Worm (Caenorhabditis elegans) whole organism, L2 larva: Measurements from ENCODE around the gene C13B4.1.

ENCODE experiments used
- ceh-16 ChIP-seq: fragments of 150-350 bp; optimal IDR thresholded peaks from 2 replicates; lab custom pipeline; 2014; ENCODE audit warnings: missing biosample characterization, missing genetic modification characterization
- elt-3 ChIP-seq: sonication (generic microtip); optimal IDR thresholded peaks from 2 replicates; lab custom pipeline; 2017; ENCODE audit warnings: missing biosample characterization, missing genetic modification characterization
- nhr-11 ChIP-seq: fragments of 150-350 bp; optimal IDR thresholded peaks from 2 replicates; lab custom pipeline; 2014; ENCODE audit warnings: missing biosample characterization, missing genetic modification characterization
- nhr-23 ChIP-seq: fragments of 150-350 bp; optimal IDR thresholded peaks from 2 replicates; lab custom pipeline; 2014; ENCODE audit warnings: missing biosample characterization, missing genetic modification reagents, missing genetic modification characterization
- zag-1 ChIP-seq: fragments of 150-350 bp; optimal IDR thresholded peaks from 2 replicates; lab custom pipeline; 2014; ENCODE audit warnings: missing biosample characterization, missing genetic modification characterization

DNA sequence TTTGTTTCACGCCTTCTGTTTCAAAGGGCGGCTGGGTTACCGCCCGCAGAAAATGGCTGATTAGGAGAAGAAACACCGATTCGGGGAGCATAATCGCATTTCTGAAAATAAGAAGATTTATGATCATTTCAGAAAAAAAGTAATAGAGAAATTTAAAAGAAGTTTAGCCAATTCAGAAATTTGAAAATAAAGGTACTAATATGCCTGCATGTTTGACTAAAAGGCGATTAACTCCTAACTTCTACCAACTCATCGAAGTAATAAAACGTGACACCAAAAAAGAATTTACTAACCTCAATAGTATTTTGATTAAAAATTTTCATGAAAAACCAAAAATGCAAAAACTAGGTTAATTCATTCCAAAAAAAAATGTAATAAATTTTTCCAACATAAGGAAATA is 54.6 kb downstream of the C13B4.1 start, which contains the start of gene plx-2:
- TF ChIP-seq ceh-16 (tag; lab: Kevin White, UChicago) (no peak), nhr-11 (tag; lab: Kevin White, UChicago) (no peak), zag-1 (tag; lab: Kevin White, UChicago) (no peak), nhr-23 (tag; lab: Kevin White, UChicago) (no peak), elt-3 (tag; lab: Kevin White, UChicago) (no peak)
